Worm (Caenorhabditis elegans) whole organism, L4 larva: ENCODE results near the gene algn-5.

ENCODE experiments used
- Y75B8A.6 ChIP-seq: fragments of 200-800 bp; sonication (Bioruptor generic); IDR thresholded peaks from 2 replicates; pipeline ENCODE4 v1.3.6; 2022; ENCODE audit warnings: missing genetic modification reagents, missing genetic modification characterization, missing compliant biosample characterization
- hlh-30 ChIP-seq: sonication (generic microtip); optimal IDR thresholded peaks from 2 replicates; lab custom pipeline; 2017; ENCODE audit warnings: antibody characterized with exemption, mild to moderate bottlenecking, missing genetic modification characterization, missing compliant biosample characterization; ENCODE audit not compliant: insufficient read depth
- nhr-11 ChIP-seq: fragments of 150-350 bp; optimal IDR thresholded peaks from 2 replicates; lab custom pipeline; 2014; ENCODE audit warnings: missing biosample characterization, missing genetic modification characterization
- unc-62 ChIP-seq, 3 experiments: fragments of 150-350 bp in 1 of 3; sonication (generic microtip); optimal IDR thresholded peaks in 2 of 3; peaks in 1 of 3; 1 replicate in 1 of 3; 2 replicates in 2 of 3; lab custom pipeline; 2014 to 2017; ENCODE audit warnings: missing biosample characterization in 3 of 3, missing genetic modification characterization in 3 of 3, missing genetic modification reagents in 3 of 3, missing genotype in 1 of 3

ce11 chrV:4219342-4219741 is 24.0 kb downstream of the algn-5 start, which contains the start of gene nlp-9:
- no peak for TF ChIP-seq hlh-30
- no peak for TF ChIP-seq Y75B8A.6 (GFP tag; lab: Robert Waterston, UW)
- no peak for TF ChIP-seq nhr-11 (tag; lab: Kevin White, UChicago)
- TF ChIP-seq unc-62 (GFP tag; optimal IDR thresholded peaks at IDR 0.05 in 1 of 2; lab: Kevin White, UChicago), result no peak
- no peak for TF ChIP-seq unc-62 (tag; optimal IDR thresholded peaks at IDR 0.05; lab: Kevin White, UChicago)
